Worm (Caenorhabditis elegans): ENCODE results near the gene C45B11.2.

DNA sequence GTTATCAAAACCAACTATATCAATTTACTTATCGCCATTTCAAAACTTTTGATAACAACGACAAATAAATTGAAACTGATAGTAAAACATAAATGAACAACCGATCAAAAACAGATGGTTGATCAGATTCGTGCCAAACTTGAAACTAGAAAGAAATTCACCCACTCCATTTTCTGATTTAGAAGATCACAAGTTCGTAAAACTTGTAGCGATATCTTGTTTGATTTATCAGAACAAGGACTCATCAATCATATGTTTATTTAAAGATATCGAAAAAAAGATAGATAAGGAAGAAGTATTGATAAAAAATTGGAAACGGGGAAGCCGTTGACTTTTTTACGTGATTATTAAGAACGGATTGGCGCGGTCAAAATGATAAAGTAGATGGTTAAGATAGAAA is 44.6 kb downstream of the C45B11.2 start:
- TF ChIP-seq B0310.2 (tag; optimal IDR thresholded peaks at IDR 0.05) (no peak), ama-1 (optimal IDR thresholded peaks at IDR 0.05) (no peak), aly-1 (tag; optimal IDR thresholded peaks at IDR 0.05) (no peak), tra-4 (tag; optimal IDR thresholded peaks at IDR 0.05) (no peak), flt-1 (GFP tag; IDR thresholded peaks at IDR 0.05) (no peak), ceh-13 (GFP tag; optimal IDR thresholded peaks at IDR 0.05) (no peak)

Measured in whole organism, early embryonic.